Worm (Caenorhabditis elegans) whole organism, late embryonic: ENCODE data around the gene Y22D7AL.1.

Source experiments
- C08G9.2 ChIP-seq: sonication (generic microtip); optimal IDR thresholded peaks from 2 replicates; lab custom pipeline; 2016; ENCODE audit warnings: mild to moderate bottlenecking, missing genetic modification characterization, moderate library complexity, missing compliant biosample characterization
- C38D4.7 ChIP-seq: fragments of 200-800 bp; sonication (Bioruptor generic); optimal IDR thresholded peaks from 2 replicates; lab custom pipeline; 2018; ENCODE audit warnings: mild to moderate bottlenecking, missing genetic modification characterization, moderate library complexity, missing compliant biosample characterization
- F13H6.1 ChIP-seq: sonication (generic microtip); optimal IDR thresholded peaks from 2 replicates; lab custom pipeline; 2016; ENCODE audit warnings: missing genetic modification characterization, missing compliant biosample characterization
- K02D7.2 ChIP-seq: sonication (generic microtip); optimal IDR thresholded peaks from 2 replicates; lab custom pipeline; 2017; ENCODE audit warnings: mild to moderate bottlenecking, missing genetic modification characterization, missing compliant biosample characterization
- K09A11.1 ChIP-seq: sonication (generic microtip); optimal IDR thresholded peaks from 2 replicates; lab custom pipeline; 2017; ENCODE audit warnings: antibody characterized with exemption, mild to moderate bottlenecking, missing genetic modification characterization, missing compliant biosample characterization; ENCODE audit not compliant: insufficient read depth
- ahr-1 ChIP-seq: sonication (generic microtip); optimal IDR thresholded peaks from 2 replicates; lab custom pipeline; 2016; ENCODE audit warnings: missing genetic modification characterization, missing compliant biosample characterization
- ceh-14 ChIP-seq: sonication (generic microtip); optimal IDR thresholded peaks from 2 replicates; lab custom pipeline; 2016; ENCODE audit warnings: missing genotype, missing genetic modification characterization, missing compliant biosample characterization
- ceh-2 ChIP-seq: sonication (generic microtip); optimal IDR thresholded peaks from 2 replicates; lab custom pipeline; 2016; ENCODE audit warnings: missing genotype, missing genetic modification characterization, missing compliant biosample characterization
- ceh-22 ChIP-seq: sonication (generic microtip); optimal IDR thresholded peaks from 2 replicates; lab custom pipeline; 2017; ENCODE audit warnings: missing biosample characterization, missing genetic modification characterization
- ceh-24 ChIP-seq: sonication (generic microtip); optimal IDR thresholded peaks from 2 replicates; lab custom pipeline; 2016; ENCODE audit warnings: mild to moderate bottlenecking, missing genetic modification characterization, missing compliant biosample characterization
- ceh-30 ChIP-seq: fragments of 150-350 bp; optimal IDR thresholded peaks from 2 replicates; lab custom pipeline; 2014; ENCODE audit warnings: missing biosample characterization, missing genetic modification characterization
- ceh-45 ChIP-seq: fragments of 200-800 bp; sonication (Bioruptor generic); IDR thresholded peaks from 2 replicates; pipeline ENCODE4 v1.3.6; 2022; ENCODE audit warnings: missing genetic modification reagents, missing genetic modification characterization, missing compliant biosample characterization
- ceh-48 ChIP-seq: sonication (generic microtip); optimal IDR thresholded peaks from 2 replicates; lab custom pipeline; 2016; ENCODE audit warnings: missing genetic modification characterization, inconsistent platforms, missing compliant biosample characterization
- ceh-6 ChIP-seq: fragments of 200-800 bp; sonication (Bioruptor generic); optimal IDR thresholded peaks from 2 replicates; lab custom pipeline; 2018; ENCODE audit warnings: mild to moderate bottlenecking, missing genetic modification characterization, missing compliant biosample characterization
- ceh-9 ChIP-seq: sonication (generic microtip); optimal IDR thresholded peaks from 2 replicates; lab custom pipeline; 2016; ENCODE audit warnings: mild to moderate bottlenecking, missing genetic modification characterization, inconsistent platforms, missing compliant biosample characterization
- che-1 ChIP-seq: sonication (generic microtip); optimal IDR thresholded peaks from 2 replicates; lab custom pipeline; 2016; ENCODE audit warnings: mild to moderate bottlenecking, missing genetic modification characterization, missing compliant biosample characterization
- dmd-4 ChIP-seq: sonication (generic microtip); optimal IDR thresholded peaks from 2 replicates; lab custom pipeline; 2016; ENCODE audit warnings: borderline replicate concordance, missing genetic modification characterization, missing compliant biosample characterization
- dve-1 ChIP-seq: sonication (generic microtip); optimal IDR thresholded peaks from 2 replicates; lab custom pipeline; 2017; ENCODE audit warnings: antibody characterized with exemption, mild to moderate bottlenecking, missing genetic modification characterization, missing compliant biosample characterization
- ets-4 ChIP-seq: sonication (generic microtip); optimal IDR thresholded peaks from 2 replicates; lab custom pipeline; 2016; ENCODE audit warnings: missing genetic modification characterization, missing compliant biosample characterization
- fax-1 ChIP-seq: sonication (generic microtip); optimal IDR thresholded peaks from 2 replicates; lab custom pipeline; 2016; ENCODE audit warnings: missing genotype, missing genetic modification characterization, missing compliant biosample characterization
- fkh-10 ChIP-seq: fragments of 150-350 bp; optimal IDR thresholded peaks from 2 replicates; lab custom pipeline; 2014; ENCODE audit warnings: missing biosample characterization, missing genetic modification reagents, missing genetic modification characterization
- gmeb-2 ChIP-seq: sonication (generic microtip); optimal IDR thresholded peaks from 2 replicates; lab custom pipeline; 2016; ENCODE audit warnings: missing genetic modification characterization, inconsistent platforms, missing compliant biosample characterization
- hlh-13 ChIP-seq: fragments of 200-800 bp; sonication (Bioruptor generic); optimal IDR thresholded peaks from 2 replicates; lab custom pipeline; 2018; ENCODE audit warnings: mild to moderate bottlenecking, missing genetic modification characterization, missing compliant biosample characterization
- hlh-15 ChIP-seq: sonication (generic microtip); optimal IDR thresholded peaks from 2 replicates; lab custom pipeline; 2016; ENCODE audit warnings: missing genetic modification characterization, missing compliant biosample characterization
- hlh-30 ChIP-seq: sonication (generic microtip); optimal IDR thresholded peaks from 2 replicates; lab custom pipeline; 2017; ENCODE audit warnings: antibody characterized with exemption, missing genetic modification characterization, missing compliant biosample characterization; ENCODE audit not compliant: insufficient read depth
- lim-6 ChIP-seq: sonication (generic microtip); optimal IDR thresholded peaks from 2 replicates; lab custom pipeline; 2016; ENCODE audit warnings: missing genetic modification characterization, missing compliant biosample characterization
- madf-2 ChIP-seq: sonication (generic microtip); optimal IDR thresholded peaks from 2 replicates; lab custom pipeline; 2017; ENCODE audit warnings: missing genetic modification characterization, missing compliant biosample characterization
- nhr-11 ChIP-seq: fragments of 150-350 bp; optimal IDR thresholded peaks from 2 replicates; lab custom pipeline; 2014; ENCODE audit warnings: missing biosample characterization, missing genetic modification characterization
- nhr-232 ChIP-seq: sonication (generic microtip); optimal IDR thresholded peaks from 2 replicates; lab custom pipeline; 2016; ENCODE audit warnings: missing genetic modification characterization, missing compliant biosample characterization
- npax-4 ChIP-seq: sonication (generic microtip); optimal IDR thresholded peaks from 2 replicates; lab custom pipeline; 2016; ENCODE audit warnings: missing genetic modification characterization, missing compliant biosample characterization
- odd-2 ChIP-seq: sonication (generic microtip); optimal IDR thresholded peaks from 2 replicates; lab custom pipeline; 2017; ENCODE audit warnings: antibody characterized with exemption, mild to moderate bottlenecking, missing genetic modification characterization, missing compliant biosample characterization
- pag-3 ChIP-seq: sonication (generic microtip); optimal IDR thresholded peaks from 2 replicates; lab custom pipeline; 2016; ENCODE audit warnings: missing compliant biosample characterization, missing genetic modification characterization, borderline replicate concordance
- pax-1 ChIP-seq: fragments of 150-350 bp; optimal IDR thresholded peaks from 2 replicates; lab custom pipeline; 2014; ENCODE audit warnings: missing biosample characterization, missing genetic modification characterization
- pqm-1 ChIP-seq: sonication (generic microtip); optimal IDR thresholded peaks from 2 replicates; lab custom pipeline; 2016; ENCODE audit warnings: missing genetic modification characterization, missing compliant biosample characterization
- ref-2 ChIP-seq: sonication (generic microtip); optimal IDR thresholded peaks from 2 replicates; lab custom pipeline; 2016; ENCODE audit warnings: missing genetic modification characterization, missing compliant biosample characterization
- rnt-1 ChIP-seq: sonication (generic microtip); optimal IDR thresholded peaks from 2 replicates; lab custom pipeline; 2016; ENCODE audit warnings: missing genetic modification characterization, missing compliant biosample characterization
- syd-9 ChIP-seq: sonication (generic microtip); optimal IDR thresholded peaks from 2 replicates; lab custom pipeline; 2016; ENCODE audit warnings: mild to moderate bottlenecking, missing genetic modification characterization, moderate library complexity, missing compliant biosample characterization
- tbx-2 ChIP-seq: sonication (generic microtip); optimal IDR thresholded peaks from 2 replicates; lab custom pipeline; 2016; ENCODE audit warnings: missing genetic modification characterization, missing compliant biosample characterization
- tbx-7 ChIP-seq: sonication (generic microtip); optimal IDR thresholded peaks from 2 replicates; lab custom pipeline; 2016; ENCODE audit warnings: missing genotype, missing genetic modification characterization, missing compliant biosample characterization
- ttx-3 ChIP-seq: sonication (generic microtip); optimal IDR thresholded peaks from 2 replicates; lab custom pipeline; 2016; ENCODE audit warnings: missing genetic modification reagents, missing genetic modification characterization, missing compliant biosample characterization
- unc-3 ChIP-seq, 2 experiments: fragments of 200-800 bp in 1 of 2; sonication (Bioruptor generic) in 1 of 2; sonication (generic microtip) in 1 of 2; conservative IDR thresholded peaks in 1 of 2; optimal IDR thresholded peaks in 1 of 2; 2 replicates each; pipeline versions ENCODE4 v1.3.6 to Lab custom; 2016 to 2022; ENCODE audit warnings: missing compliant biosample characterization in 2 of 2, missing genetic modification characterization in 2 of 2, missing genetic modification reagents in 1 of 2
- unc-42 ChIP-seq: sonication (generic microtip); optimal IDR thresholded peaks from 2 replicates; lab custom pipeline; 2016; ENCODE audit warnings: missing genotype, missing genetic modification characterization, missing compliant biosample characterization
- unc-55 ChIP-seq: sonication (generic microtip); optimal IDR thresholded peaks from 2 replicates; lab custom pipeline; 2017; ENCODE audit warnings: missing biosample characterization, missing genetic modification reagents, missing genetic modification characterization
- unc-86 ChIP-seq: sonication (generic microtip); optimal IDR thresholded peaks from 2 replicates; lab custom pipeline; 2016; ENCODE audit warnings: missing genetic modification characterization, missing compliant biosample characterization
- zip-5 ChIP-seq: sonication (generic microtip); optimal IDR thresholded peaks from 2 replicates; lab custom pipeline; 2016; ENCODE audit warnings: missing genetic modification characterization, missing compliant biosample characterization

Gene Y22D7AL.1

ce11 chrIII:1616245-1617026 is 35.8 kb upstream of the Y22D7AL.1 start:
- TF ChIP-seq fkh-10 (GFP tag; lab: Kevin White, UChicago), result no peak
- peak; percentile 28 for TF ChIP-seq gmeb-2 (tag; lab: Kevin White, UChicago)
- TF ChIP-seq ceh-24 (tag; lab: Kevin White, UChicago), result no peak
- TF ChIP-seq unc-3 (GFP tag; conservative IDR thresholded peaks at IDR 0.05; lab: Robert Waterston, UW), result no peak
- no peak for TF ChIP-seq unc-3 (tag; optimal IDR thresholded peaks at IDR 0.05; lab: Kevin White, UChicago)
- TF ChIP-seq zip-5, result no peak

- TF ChIP-seq ceh-48 (tag; lab: Kevin White, UChicago), result peak; percentile 45
- no peak for TF ChIP-seq C38D4.7 (GFP tag; lab: Kevin White, UChicago)
These were observed 34.0 kb upstream of the Y22D7AL.1 start for ce11 chrIII:1618312-1618711.

DNA sequence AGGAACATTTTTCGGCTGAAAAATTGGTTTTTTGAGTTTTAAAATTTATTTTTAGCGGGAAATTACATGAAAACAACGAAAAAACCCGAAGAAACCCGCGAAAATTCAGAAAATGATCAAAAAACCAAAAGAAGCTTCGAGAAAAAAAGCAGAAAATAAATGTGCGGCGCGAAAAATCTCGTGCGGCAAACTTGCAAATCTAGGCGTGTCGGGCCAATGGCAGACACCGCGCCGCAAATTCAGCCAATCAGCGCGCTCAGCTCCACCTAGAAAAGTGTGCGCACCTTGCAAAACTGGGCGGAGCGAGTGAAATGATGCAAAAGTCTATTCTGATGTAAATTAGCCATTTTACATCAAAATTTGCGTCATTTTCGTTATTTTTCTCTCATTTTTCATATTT is 33.4 kb upstream of the Y22D7AL.1 start, which contains the start of gene Y22D7AL.10:
Gene Y22D7AL.10 (minus strand): TSS at position 15 of the 400 bp plus-strand sequence.
- TF ChIP-seq rnt-1 (tag; lab: Kevin White, UChicago) (peak; percentile 96), syd-9 (tag; lab: Kevin White, UChicago) (peak; percentile 85), ceh-30 (tag; lab: Kevin White, UChicago) (no peak), K09A11.1 (tag; lab: Kevin White, UChicago) (peak; percentile 92), pax-1 (peak; percentile 93), ceh-45 (0 out of 2 replicates have a peak, but pooled peaks have one; percentile 63), ahr-1 (tag; lab: Kevin White, UChicago) (peak; percentile 59), tbx-7 (tag; lab: Kevin White, UChicago) (peak; percentile 66), dmd-4 (peak; percentile 41), F13H6.1 (tag; lab: Kevin White, UChicago) (peak; percentile 80), fax-1 (tag; lab: Kevin White, UChicago) (peak; percentile 80), ttx-3 (tag; lab: Kevin White, UChicago) (peak; percentile 79), ceh-48 (tag; lab: Kevin White, UChicago) (peak; percentile 51), lim-6 (tag; lab: Kevin White, UChicago) (peak; percentile 57), unc-3 (GFP tag; conservative IDR thresholded peaks at IDR 0.05; lab: Robert Waterston, UW) (0 out of 2 replicates have a peak, but pooled peaks have one; percentile 45), unc-3 (tag; optimal IDR thresholded peaks at IDR 0.05; lab: Kevin White, UChicago) (peak; percentile 82), che-1 (peak; percentile 72), pag-3 (tag; lab: Kevin White, UChicago) (no peak), pqm-1 (tag; lab: Kevin White, UChicago) (peak; percentile 80), madf-2 (peak; percentile 72), hlh-15 (tag; lab: Kevin White, UChicago) (peak; percentile 7), ceh-22 (tag; lab: Kevin White, UChicago) (peak; percentile 21), hlh-13 (GFP tag; lab: Kevin White, UChicago) (peak; percentile 28), ceh-6 (peak; percentile 66), hlh-30 (tag; lab: Kevin White, UChicago) (peak; percentile 81), gmeb-2 (tag; lab: Kevin White, UChicago) (peak; percentile 74), ceh-14 (tag; lab: Kevin White, UChicago) (peak; percentile 90), tbx-2 (tag; lab: Kevin White, UChicago) (peak; percentile 97), nhr-232 (tag; lab: Kevin White, UChicago) (peak; percentile 59), C38D4.7 (GFP tag; lab: Kevin White, UChicago) (peak; percentile 66), npax-4 (peak; percentile 36), nhr-11 (no peak), unc-86 (peak; percentile 94), C08G9.2 (peak; percentile 85), unc-42 (peak; percentile 89), ceh-9 (tag; lab: Kevin White, UChicago) (no peak), unc-55 (GFP tag; lab: Kevin White, UChicago) (no peak), K02D7.2 (tag; lab: Kevin White, UChicago) (peak; percentile 82), ceh-2 (tag; lab: Kevin White, UChicago) (peak; percentile 85), odd-2 (tag; lab: Kevin White, UChicago) (peak; percentile 45), dve-1 (tag; lab: Kevin White, UChicago) (peak; percentile 83), ets-4 (peak; percentile 49), ref-2 (tag; lab: Kevin White, UChicago) (peak; percentile 97)
